Fruit fly (Drosophila melanogaster) whole organism, embryonic: ENCODE measurements around the gene Gk1.

Experiments used
- Adf1 ChIP-seq: fragments of 200-800 bp; sonication (Bioruptor generic); IDR thresholded peaks from 2 replicates; pipeline ENCODE4 v1.3.6; 2022; ENCODE audit warnings: missing biosample characterization, missing genetic modification characterization
- Atf6 ChIP-seq: fragments of 200-800 bp; sonication (Bioruptor generic); IDR thresholded peaks from 2 replicates; pipeline ENCODE4 v1.3.6; 2022; ENCODE audit warnings: missing biosample characterization, missing genetic modification characterization
- BtbVII ChIP-seq: fragments of 200-800 bp; sonication (Bioruptor generic); optimal IDR thresholded peaks from 3 replicates; lab custom pipeline; 2017; ENCODE audit warnings: missing biosample characterization, mild to moderate bottlenecking, missing genetic modification characterization
- CG1024 ChIP-seq: fragments of 200-800 bp; sonication (Bioruptor generic); IDR thresholded peaks from 2 replicates; pipeline ENCODE4 v1.3.6; 2022; ENCODE audit warnings: missing biosample characterization, missing genetic modification characterization
- CG10654 ChIP-seq: fragments of 200-800 bp; sonication (Bioruptor generic); optimal IDR thresholded peaks from 2 replicates; lab custom pipeline; 2016; ENCODE audit warnings: missing biosample characterization, missing genetic modification characterization
- CG12942 ChIP-seq: fragments of 200-800 bp; sonication (Bioruptor generic); optimal IDR thresholded peaks from 3 replicates; lab custom pipeline; 2016; ENCODE audit warnings: missing biosample characterization, missing genetic modification characterization
- CG13296 ChIP-seq: fragments of 200-800 bp; sonication (Bioruptor generic); optimal IDR thresholded peaks from 3 replicates; lab custom pipeline; 2018; ENCODE audit warnings: missing biosample characterization, mild to moderate bottlenecking, missing genetic modification characterization
- CG17359 ChIP-seq: fragments of 200-800 bp; sonication (Bioruptor generic); optimal IDR thresholded peaks from 3 replicates; lab custom pipeline; 2018; ENCODE audit warnings: missing biosample characterization, mild to moderate bottlenecking, missing genetic modification characterization, moderate library complexity
- CG18011 ChIP-seq: fragments of 200-800 bp; sonication (Bioruptor generic); optimal IDR thresholded peaks from 2 replicates; lab custom pipeline; 2017; ENCODE audit warnings: missing biosample characterization, missing genetic modification characterization, mild to moderate bottlenecking, moderate library complexity, missing genotype
- CG18599 ChIP-seq: fragments of 200-800 bp; sonication (Bioruptor generic); optimal IDR thresholded peaks from 3 replicates; lab custom pipeline; 2017; ENCODE audit warnings: missing biosample characterization, missing genetic modification characterization, mild to moderate bottlenecking, moderate library complexity, missing genetic modification reagents
- CG2116 ChIP-seq: fragments of 200-800 bp; sonication (Bioruptor generic); optimal IDR thresholded peaks from 3 replicates; lab custom pipeline; 2018; ENCODE audit warnings: missing biosample characterization, mild to moderate bottlenecking, missing genetic modification characterization
- CG2120 ChIP-seq: fragments of 200-800 bp; sonication (Bioruptor generic); optimal IDR thresholded peaks from 3 replicates; lab custom pipeline; 2016; ENCODE audit warnings: missing biosample characterization, missing genetic modification characterization
- CG2199 ChIP-seq: fragments of 200-800 bp; sonication (Bioruptor generic); IDR thresholded peaks from 3 replicates; pipeline ENCODE4 v1.3.6; 2022; ENCODE audit warnings: missing biosample characterization, missing genetic modification characterization
- CG30431 ChIP-seq: fragments of 200-800 bp; sonication (Bioruptor generic); optimal IDR thresholded peaks from 2 replicates; lab custom pipeline; 2017; ENCODE audit warnings: missing biosample characterization, missing genetic modification characterization
- CG31224 ChIP-seq: fragments of 200-800 bp; sonication (Bioruptor generic); IDR thresholded peaks from 2 replicates; pipeline ENCODE4 v1.3.6; 2022; ENCODE audit warnings: missing biosample characterization, missing genetic modification characterization
- CG3281 ChIP-seq: fragments of 200-800 bp; sonication (Bioruptor generic); optimal IDR thresholded peaks from 3 replicates; lab custom pipeline; 2017; ENCODE audit warnings: missing biosample characterization, mild to moderate bottlenecking, missing genetic modification characterization
- CG8924 ChIP-seq: fragments of 200-800 bp; optimal IDR thresholded peaks from 3 replicates; lab custom pipeline; 2019; ENCODE audit warnings: missing biosample characterization, mild to moderate bottlenecking, missing genetic modification characterization, moderate library complexity
- CG9215 ChIP-seq: fragments of 200-800 bp; sonication (Bioruptor generic); IDR thresholded peaks from 2 replicates; pipeline ENCODE4 v1.3.6; 2022; ENCODE audit warnings: missing biosample characterization, missing genetic modification characterization
- CG9609 ChIP-seq: fragments of 200-800 bp; sonication (Bioruptor generic); optimal IDR thresholded peaks from 3 replicates; lab custom pipeline; 2016; ENCODE audit warnings: missing biosample characterization, missing genetic modification characterization
- Dfd ChIP-seq, 2 experiments: fragments of >200 bp; optimal IDR thresholded peaks; 2 replicates each; lab custom pipeline; 2017; ENCODE audit warnings: missing biosample characterization in 2 of 2, missing genetic modification characterization in 2 of 2
- Fer2 ChIP-seq: fragments of 200-800 bp; sonication (Bioruptor generic); optimal IDR thresholded peaks from 2 replicates; lab custom pipeline; 2018; ENCODE audit warnings: missing biosample characterization, mild to moderate bottlenecking, missing genetic modification characterization, moderate library complexity
- Fer3 ChIP-seq: fragments of 200-800 bp; sonication (Bioruptor generic); optimal IDR thresholded peaks from 2 replicates; lab custom pipeline; 2018; ENCODE audit warnings: missing biosample characterization, mild to moderate bottlenecking, missing genetic modification characterization, moderate library complexity
- MTF-1 ChIP-seq: fragments of 200-800 bp; sonication (Bioruptor generic); optimal IDR thresholded peaks from 2 replicates; lab custom pipeline; 2018; ENCODE audit warnings: missing biosample characterization, mild to moderate bottlenecking, missing genetic modification characterization, borderline replicate concordance
- NfI ChIP-seq: fragments of 200-800 bp; sonication (Bioruptor generic); optimal IDR thresholded peaks from 3 replicates; lab custom pipeline; 2018; ENCODE audit warnings: missing biosample characterization, mild to moderate bottlenecking, missing genetic modification characterization, moderate library complexity
- Oaz ChIP-seq: fragments of 200-800 bp; sonication (Bioruptor generic); IDR thresholded peaks from 2 replicates; pipeline ENCODE4 v1.3.6; 2022; ENCODE audit warnings: missing biosample characterization, missing genetic modification characterization
- PHDP ChIP-seq: fragments of 200-800 bp; sonication (Bioruptor generic); optimal IDR thresholded peaks from 3 replicates; lab custom pipeline; 2018; ENCODE audit warnings: missing biosample characterization, mild to moderate bottlenecking, missing genetic modification characterization, moderate library complexity
- Ssrp ChIP-seq: fragments of 200-800 bp; sonication (Bioruptor generic); optimal IDR thresholded peaks from 2 replicates; lab custom pipeline; 2018; ENCODE audit warnings: missing biosample characterization, mild to moderate bottlenecking, missing genetic modification characterization, moderate library complexity
- Xbp1 ChIP-seq: fragments of 200-800 bp; sonication (Bioruptor generic); optimal IDR thresholded peaks from 3 replicates; lab custom pipeline; 2016; ENCODE audit warnings: missing biosample characterization, mild to moderate bottlenecking, missing genetic modification characterization
- al ChIP-seq: fragments of 200-800 bp; sonication (Bioruptor generic); IDR thresholded peaks from 2 replicates; pipeline ENCODE4 v1.3.6; 2022; ENCODE audit warnings: missing biosample characterization, missing genetic modification characterization
- ase ChIP-seq: fragments of 200-800 bp; sonication (Bioruptor generic); IDR thresholded peaks from 3 replicates; pipeline ENCODE4 v1.3.6; 2022; ENCODE audit warnings: missing biosample characterization, missing genetic modification characterization
- cas ChIP-seq: fragments of 200-800 bp; sonication (Bioruptor generic); IDR thresholded peaks from 2 replicates; pipeline ENCODE4 v1.3.6; 2022; ENCODE audit warnings: missing biosample characterization, missing genetic modification characterization
- caup ChIP-seq: fragments of 200-800 bp; sonication (Bioruptor generic); optimal IDR thresholded peaks from 3 replicates; lab custom pipeline; 2017; ENCODE audit warnings: missing biosample characterization, mild to moderate bottlenecking, missing genetic modification characterization, moderate library complexity; ENCODE audit not compliant: severe bottlenecking
- chinmo ChIP-seq: fragments of 200-800 bp; sonication (Bioruptor generic); IDR thresholded peaks from 4 replicates; pipeline ENCODE4 v1.3.6; 2022; ENCODE audit warnings: missing biosample characterization, missing genetic modification characterization; ENCODE audit not compliant: partially characterized antibody
- chn ChIP-seq: fragments of 200-800 bp; sonication (Bioruptor generic); optimal IDR thresholded peaks from 2 replicates; lab custom pipeline; 2016; ENCODE audit warnings: missing biosample characterization, missing genetic modification characterization
- ci ChIP-seq: fragments of 200-800 bp; sonication (Bioruptor generic); IDR thresholded peaks from 3 replicates; pipeline ENCODE4 v1.3.6; 2022; ENCODE audit warnings: missing biosample characterization, missing genetic modification characterization
- crp ChIP-seq, 2 experiments: fragments of 200-800 bp; sonication (Bioruptor generic); optimal IDR thresholded peaks; 2 replicates in 1 of 2; 3 replicates in 1 of 2; lab custom pipeline; 2017; ENCODE audit warnings: missing biosample characterization in 2 of 2, missing genetic modification characterization in 2 of 2, mild to moderate bottlenecking in 1 of 2, moderate library complexity in 1 of 2
- fd3F ChIP-seq: fragments of 200-800 bp; sonication (Bioruptor generic); optimal IDR thresholded peaks from 2 replicates; lab custom pipeline; 2018; ENCODE audit warnings: missing biosample characterization, mild to moderate bottlenecking, missing genetic modification characterization, moderate library complexity
- grau ChIP-seq: fragments of 200-800 bp; optimal IDR thresholded peaks from 3 replicates; lab custom pipeline; 2019; ENCODE audit warnings: missing biosample characterization, mild to moderate bottlenecking, missing genetic modification characterization, moderate library complexity
- hkb ChIP-seq, 2 experiments: fragments of 200-800 bp in 1 of 2; fragments of >200 bp in 1 of 2; sonication (Bioruptor generic) in 1 of 2; IDR thresholded peaks in 1 of 2; optimal IDR thresholded peaks in 1 of 2; 2 replicates each; pipeline versions ENCODE4 v1.3.6 to Lab custom; 2017 to 2022; ENCODE audit warnings: missing biosample characterization in 1 of 2, missing genetic modification characterization in 1 of 2
- jumu ChIP-seq: fragments of 200-800 bp; sonication (Bioruptor generic); optimal IDR thresholded peaks from 3 replicates; lab custom pipeline; 2016; ENCODE audit warnings: missing biosample characterization, missing genetic modification characterization
- lola ChIP-seq, 3 experiments: fragments of >200 bp in 2 of 3; fragments of 200-800 bp in 1 of 3; sonication (Bioruptor generic) in 1 of 3; optimal IDR thresholded peaks; 2 replicates each; lab custom pipeline; 2017 to 2019; ENCODE audit warnings: missing biosample characterization in 3 of 3, missing genetic modification characterization in 3 of 3, mild to moderate bottlenecking in 1 of 3, moderate library complexity in 1 of 3
- nmo ChIP-seq: fragments of 200-800 bp; sonication (Bioruptor generic); optimal IDR thresholded peaks from 2 replicates; lab custom pipeline; 2018; ENCODE audit warnings: missing biosample characterization, mild to moderate bottlenecking, missing genetic modification characterization, moderate library complexity
- sd ChIP-seq: fragments of 200-800 bp; sonication (Bioruptor generic); optimal IDR thresholded peaks from 3 replicates; lab custom pipeline; 2018; ENCODE audit warnings: missing biosample characterization, mild to moderate bottlenecking, missing genetic modification characterization, moderate library complexity
- sens ChIP-seq: fragments of 200-800 bp; sonication (Bioruptor generic); peaks from one replicate; lab custom pipeline; 2016; ENCODE audit warnings: missing biosample characterization, missing genetic modification characterization
- tna ChIP-seq: fragments of 200-800 bp; sonication (Bioruptor generic); IDR thresholded peaks from 2 replicates; pipeline ENCODE4 v1.3.6; 2022; ENCODE audit warnings: missing biosample characterization, missing genetic modification characterization; ENCODE audit not compliant: partially characterized antibody
- usp ChIP-seq: fragments of >200 bp; optimal IDR thresholded peaks from 2 replicates; lab custom pipeline; 2017; ENCODE audit warnings: missing biosample characterization, missing genetic modification characterization
- vnd ChIP-seq: fragments of 200-800 bp; sonication (Bioruptor generic); IDR thresholded peaks from 3 replicates; pipeline ENCODE4 v1.3.6; 2022; ENCODE audit warnings: missing biosample characterization, missing genetic modification characterization; ENCODE audit not compliant: partially characterized antibody

Gene Gk1

dm6 chr3L:199754-200596, 5.7 kb downstream of the Gk1 start, which contains the start of the genes rno and mri (continued):
- peak; percentile 61; the same call in 2 of the 3 replicates for TF ChIP-seq ci (GFP tag; lab: Robert Waterston, UW)
- TF ChIP-seq CG8924 = peak; percentile 85
- peak; percentile 22 for TF ChIP-seq Adf1 (GFP tag; lab: Robert Waterston, UW)
- TF ChIP-seq NfI (GFP tag; lab: Kevin White, UChicago) = peak; percentile 67
- TF ChIP-seq CG2116 = peak; percentile 99
- peak; percentile 3 for TF ChIP-seq BtbVII (GFP tag; lab: Kevin White, UChicago)
- no peak for TF ChIP-seq jumu (GFP tag; lab: Kevin White, UChicago)
- TF ChIP-seq Oaz = peak; percentile 63
- TF ChIP-seq CG13296 = no peak
- TF ChIP-seq CG17359 = peak; percentile 72
- TF ChIP-seq PHDP (tag; lab: Kevin White, UChicago) = peak; percentile 67
- TF ChIP-seq hkb (optimal IDR thresholded peaks at IDR 0.05; lab: Kevin White, UChicago) = no peak
- peak; percentile 66 for TF ChIP-seq hkb (GFP tag; IDR thresholded peaks at IDR 0.05; lab: Robert Waterston, UW)
- peak; percentile 69 for TF ChIP-seq CG18599 (GFP tag; lab: Kevin White, UChicago)
- peak; percentile 63 for TF ChIP-seq sens
- peak; percentile 48 for TF ChIP-seq CG3281 (GFP tag; lab: Kevin White, UChicago)
- TF ChIP-seq CG10654 = peak; percentile 40
- TF ChIP-seq MTF-1 (GFP tag; lab: Kevin White, UChicago) = no peak
- TF ChIP-seq CG30431 (GFP tag; lab: Kevin White, UChicago) = peak; percentile 45
- peak; percentile 67 for TF ChIP-seq CG2120
- peak; percentile 50 for TF ChIP-seq Fer2
- TF ChIP-seq sd (tag; lab: Kevin White, UChicago) = peak; percentile 30
- TF ChIP-seq CG2199 (GFP tag; lab: Robert Waterston, UW) = no peak
- peak in 1 of 3 experiments; percentile 83 for TF ChIP-seq lola (GFP tag; optimal IDR thresholded peaks at IDR 0.05; lab: Kevin White, UChicago)
- TF ChIP-seq usp (GFP tag; lab: Kevin White, UChicago) = no peak
- peak; percentile 64 for TF ChIP-seq fd3F
- TF ChIP-seq CG9215 (GFP tag; lab: Robert Waterston, UW) = peak; percentile 73
- TF ChIP-seq al (GFP tag; lab: Robert Waterston, UW) = peak; percentile 67
- peak; percentile 94 for TF ChIP-seq vnd (GFP tag; lab: Robert Waterston, UW)
- TF ChIP-seq ase (GFP tag; lab: Robert Waterston, UW) = peak; percentile 69; the same call in 2 of the 3 replicates
- peak; percentile 66 for TF ChIP-seq Xbp1 (GFP tag; lab: Kevin White, UChicago)
- peak; percentile 75 for TF ChIP-seq Fer3 (tag; lab: Kevin White, UChicago)
- peak; percentile 77 for TF ChIP-seq grau (tag; lab: Kevin White, UChicago)
- TF ChIP-seq Ssrp (tag; lab: Kevin White, UChicago) = peak; percentile 78

- peak; percentile 84 for TF ChIP-seq chn
- TF ChIP-seq tna (GFP tag; lab: Robert Waterston, UW) = 0 out of 2 replicates have a peak, but pooled peaks have one; percentile 26
- TF ChIP-seq cas (GFP tag; lab: Robert Waterston, UW) = 0 out of 2 replicates have a peak, but pooled peaks have one; percentile 5
- TF ChIP-seq crp (GFP tag; optimal IDR thresholded peaks at IDR 0.05; lab: Kevin White, UChicago) = no peak
- TF ChIP-seq chinmo (GFP tag; lab: Robert Waterston, UW) = peak; percentile 96; the same call in 2 of the 4 replicates
- no peak for TF ChIP-seq CG12942 (GFP tag; lab: Kevin White, UChicago)
- TF ChIP-seq nmo = peak; percentile 61
- peak; percentile 4 for TF ChIP-seq CG9609 (GFP tag; lab: Kevin White, UChicago)
- TF ChIP-seq Dfd (GFP tag; optimal IDR thresholded peaks at IDR 0.05; lab: Kevin White, UChicago) = no peak
- TF ChIP-seq CG1024 = peak; percentile 46; the same call in 1 of the 2 replicates
- peak; percentile 40; the same call in 1 of the 2 replicates for TF ChIP-seq CG31224 (GFP tag; lab: Robert Waterston, UW)
- no peak for TF ChIP-seq Atf6
- TF ChIP-seq caup = no peak
- peak; percentile 100 for TF ChIP-seq CG18011 (GFP tag; lab: Kevin White, UChicago)
These were observed 6.4 kb downstream of the Gk1 start for dm6 chr3L:199050-199745.
